Fruit fly (Drosophila melanogaster): Measurements from ENCODE around the gene CG32971.

Gene CG32971

DNA sequence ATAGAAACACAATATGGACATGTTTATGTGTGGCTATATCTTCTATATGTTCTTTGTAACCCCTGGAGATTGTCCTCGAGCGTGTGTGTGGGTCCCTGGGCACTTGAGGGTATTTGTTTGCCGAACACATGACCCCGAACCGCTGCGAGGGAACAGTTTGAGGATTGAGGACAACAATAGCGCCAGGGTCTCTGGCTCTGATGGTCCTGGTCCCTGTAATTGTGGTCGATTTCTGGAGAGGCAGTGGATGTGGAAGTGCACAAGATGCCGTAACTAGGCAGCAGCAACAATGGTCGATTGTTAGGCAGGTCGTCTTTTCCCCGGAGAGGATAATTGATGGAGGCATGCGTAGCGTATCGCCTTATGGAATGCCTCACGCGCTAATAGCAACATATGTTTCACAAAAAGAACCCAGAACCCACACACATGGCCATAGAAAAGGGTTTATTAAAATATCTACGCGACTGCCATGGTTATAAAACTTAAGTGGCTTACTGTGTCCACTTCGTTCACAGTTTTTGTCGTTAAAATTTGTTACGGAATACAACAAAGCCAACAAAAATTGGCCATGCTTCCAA is 9.5 kb upstream of the CG32971 start:
- TF ChIP-seq cnc (optimal IDR thresholded peaks at IDR 0.05) (no peak), CG5204 (GFP tag; optimal IDR thresholded peaks at IDR 0.05) (no peak), Crg-1 (GFP tag; optimal IDR thresholded peaks at IDR 0.05) (no peak), CG11617 (GFP tag; optimal IDR thresholded peaks at IDR 0.05) (no peak), Hr96 (GFP tag; optimal IDR thresholded peaks at IDR 0.05) (no peak), CG33017 (tag; optimal IDR thresholded peaks at IDR 0.05) (no peak)

DNA sequence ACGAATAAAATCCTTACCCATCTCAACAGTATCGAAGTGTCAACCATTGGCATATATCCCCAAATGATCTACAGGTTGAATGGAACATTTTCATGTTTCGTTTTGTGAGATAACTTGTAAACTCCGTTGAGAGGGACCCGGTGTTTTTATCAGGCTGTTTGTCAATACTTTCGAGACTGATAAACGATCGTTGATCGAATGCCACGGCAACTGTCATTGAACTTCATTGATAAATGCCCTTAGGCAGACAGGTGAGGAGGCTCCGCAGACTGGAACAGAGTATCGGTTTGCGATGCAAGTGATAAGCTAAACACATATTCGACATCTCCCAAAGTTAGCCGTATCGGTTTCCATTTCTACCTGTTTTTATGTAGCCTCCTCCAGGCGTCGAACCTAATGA is 6.0 kb upstream of the CG32971 start:
- TF ChIP-seq CG14711 (tag; optimal IDR thresholded peaks at IDR 0.05) (no peak), Hr96 (GFP tag; optimal IDR thresholded peaks at IDR 0.05) (no peak), Clk (GFP tag; optimal IDR thresholded peaks at IDR 0.05) (no peak), toe (GFP tag; optimal IDR thresholded peaks at IDR 0.05) (no peak), CG1620 (GFP tag; optimal IDR thresholded peaks at IDR 0.05) (no peak), tj (GFP tag; optimal IDR thresholded peaks at IDR 0.05) (no peak), cnc (optimal IDR thresholded peaks at IDR 0.05) (no peak), CG5204 (GFP tag; optimal IDR thresholded peaks at IDR 0.05) (no peak), Crg-1 (GFP tag; optimal IDR thresholded peaks at IDR 0.05) (no peak), CG11617 (GFP tag; optimal IDR thresholded peaks at IDR 0.05) (no peak), CG7101 (tag; optimal IDR thresholded peaks at IDR 0.05) (no peak), Mnt (GFP tag; optimal IDR thresholded peaks at IDR 0.05) (no peak), kay (GFP tag; ENCODE audit: borderline replicate concordance) (no peak), CG7045 (GFP tag; optimal IDR thresholded peaks at IDR 0.05) (no peak), pad (GFP tag; optimal IDR thresholded peaks at IDR 0.05) (no peak), bab1 (GFP tag; optimal IDR thresholded peaks at IDR 0.05) (no peak)

DNA sequence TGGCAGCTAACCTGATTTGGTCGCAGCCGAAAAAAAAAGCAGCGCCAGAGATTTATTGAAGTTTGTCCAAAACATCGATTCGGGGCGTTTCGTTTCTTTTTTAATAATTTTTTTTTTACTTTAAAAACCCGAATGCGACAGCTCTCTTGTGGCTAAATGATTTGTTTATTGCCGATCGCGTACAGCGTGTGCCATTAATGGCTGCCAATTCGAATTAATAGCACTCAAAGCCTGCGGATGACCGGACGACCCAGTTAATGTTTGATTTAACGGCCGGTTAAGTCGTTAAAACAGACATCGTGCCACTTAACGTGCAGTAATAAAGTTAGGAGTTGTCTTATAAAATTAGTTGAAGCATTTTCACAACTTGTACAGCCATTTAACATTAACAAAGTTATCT is 3.2 kb upstream of the CG32971 start:
- TF ChIP-seq CG14711 (tag; optimal IDR thresholded peaks at IDR 0.05): no peak
- TF ChIP-seq CG11617 (GFP tag; optimal IDR thresholded peaks at IDR 0.05): no peak
- no peak for TF ChIP-seq CG5204 (GFP tag; optimal IDR thresholded peaks at IDR 0.05)
- TF ChIP-seq CG33017 (tag; optimal IDR thresholded peaks at IDR 0.05): no peak
- TF ChIP-seq ovo (GFP tag; optimal IDR thresholded peaks at IDR 0.05): no peak

DNA sequence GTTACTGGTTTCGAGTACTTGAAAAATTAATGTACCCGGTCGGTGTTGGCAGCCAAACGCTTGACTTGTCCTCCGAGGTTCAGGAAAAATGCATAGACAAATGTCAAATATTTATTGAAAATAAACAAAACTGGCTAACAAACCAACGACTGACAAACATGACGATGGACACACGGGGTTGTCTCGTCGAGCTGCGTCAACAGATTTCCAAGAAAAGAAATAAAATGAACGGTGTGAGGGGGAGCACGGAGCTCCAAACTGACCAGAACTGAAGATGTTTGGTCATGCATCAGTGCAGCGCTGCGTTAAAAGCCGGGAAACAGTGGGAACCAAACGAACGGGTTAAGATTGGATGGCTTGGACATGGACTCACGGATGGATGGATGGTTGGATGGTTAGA is 1.1 kb upstream of the CG32971 start:
- TF ChIP-seq CG7045 (GFP tag; optimal IDR thresholded peaks at IDR 0.05) (no peak), toe (GFP tag; optimal IDR thresholded peaks at IDR 0.05) (no peak), cic (GFP tag; optimal IDR thresholded peaks at IDR 0.05) (no peak), CG14711 (tag; optimal IDR thresholded peaks at IDR 0.05) (no peak), tj (GFP tag; optimal IDR thresholded peaks at IDR 0.05) (no peak), bab1 (GFP tag; optimal IDR thresholded peaks at IDR 0.05) (no peak), CG33017 (tag; optimal IDR thresholded peaks at IDR 0.05) (no peak), Crg-1 (GFP tag; optimal IDR thresholded peaks at IDR 0.05) (no peak), Hr96 (GFP tag; optimal IDR thresholded peaks at IDR 0.05) (no peak), CG1620 (GFP tag; optimal IDR thresholded peaks at IDR 0.05) (no peak), CG5204 (GFP tag; optimal IDR thresholded peaks at IDR 0.05) (no peak)

DNA sequence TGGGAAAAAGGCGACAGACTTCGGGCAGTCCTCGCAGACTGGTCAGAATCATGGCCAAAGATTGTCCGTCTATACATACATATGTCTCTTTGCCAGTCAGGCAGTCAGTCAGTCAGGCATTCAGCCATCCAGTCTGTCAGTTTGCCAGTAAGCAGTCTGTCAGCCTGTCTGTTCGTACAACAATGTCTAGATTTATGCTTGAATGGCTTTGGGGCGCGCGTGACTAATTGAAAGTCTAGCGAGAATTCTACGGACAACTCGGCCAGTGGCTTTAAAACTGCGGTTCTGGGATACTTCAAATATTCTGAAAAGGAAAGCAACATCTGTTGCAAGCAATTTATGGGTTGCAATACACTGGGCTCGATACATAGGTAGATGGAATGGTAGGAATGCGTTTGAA is 6.2 kb downstream of the CG32971 start:
- TF ChIP-seq Clk (GFP tag; optimal IDR thresholded peaks at IDR 0.05) (no peak), CG7045 (GFP tag; optimal IDR thresholded peaks at IDR 0.05) (no peak), tj (GFP tag; optimal IDR thresholded peaks at IDR 0.05) (no peak), Hr96 (GFP tag; optimal IDR thresholded peaks at IDR 0.05) (no peak), CG33017 (tag; optimal IDR thresholded peaks at IDR 0.05) (no peak), cnc (optimal IDR thresholded peaks at IDR 0.05) (no peak), CG11617 (GFP tag; optimal IDR thresholded peaks at IDR 0.05) (no peak), CG12768 (GFP tag; optimal IDR thresholded peaks at IDR 0.05) (no peak)

DNA sequence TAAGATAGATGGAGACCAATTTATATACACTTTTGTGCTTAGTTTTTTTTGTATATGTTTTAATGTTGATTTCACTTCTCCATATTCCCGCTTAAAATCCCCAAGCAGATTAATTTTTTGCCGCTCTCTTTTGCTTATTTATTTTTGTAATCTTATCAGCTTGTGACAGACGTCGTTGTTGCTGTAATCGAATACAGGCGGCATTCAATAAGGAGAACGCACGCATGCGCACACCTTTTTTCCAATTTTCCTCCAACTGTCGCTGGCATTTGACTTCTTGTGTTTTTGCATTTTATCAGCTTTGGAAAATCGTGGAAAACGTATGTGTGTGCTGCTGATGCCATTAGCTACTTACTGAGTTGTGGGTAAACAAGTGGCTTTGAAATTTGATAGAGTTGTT is 10.0 kb downstream of the CG32971 start:
- TF ChIP-seq cic (GFP tag; optimal IDR thresholded peaks at IDR 0.05): no peak
- peak; percentile 27 for TF ChIP-seq kay (GFP tag; ENCODE audit: borderline replicate concordance)

DNA sequence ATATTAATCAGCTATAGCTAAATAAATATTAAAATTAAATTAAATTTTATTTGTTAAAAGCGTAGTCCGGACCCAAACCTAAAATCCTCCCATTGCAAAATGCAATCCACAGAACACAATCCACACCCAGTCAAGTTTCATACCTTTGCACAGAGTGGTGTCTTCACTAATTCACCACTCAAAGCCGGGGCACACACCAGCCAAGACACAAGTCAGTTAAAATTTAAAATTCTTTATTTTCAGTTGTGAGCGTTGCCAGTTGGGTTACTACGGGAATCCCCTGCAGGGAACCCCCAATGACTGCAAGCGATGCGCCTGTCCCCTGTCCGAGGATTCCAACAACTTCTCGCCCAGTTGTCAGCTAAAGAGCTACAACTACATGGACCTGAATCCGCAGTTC is 13.3 kb downstream of the CG32971 start:
- no peak for TF ChIP-seq CG5204 (GFP tag; optimal IDR thresholded peaks at IDR 0.05)
- TF ChIP-seq ovo (GFP tag; optimal IDR thresholded peaks at IDR 0.05): no peak
- no peak for TF ChIP-seq Hr96 (GFP tag; optimal IDR thresholded peaks at IDR 0.05)

DNA sequence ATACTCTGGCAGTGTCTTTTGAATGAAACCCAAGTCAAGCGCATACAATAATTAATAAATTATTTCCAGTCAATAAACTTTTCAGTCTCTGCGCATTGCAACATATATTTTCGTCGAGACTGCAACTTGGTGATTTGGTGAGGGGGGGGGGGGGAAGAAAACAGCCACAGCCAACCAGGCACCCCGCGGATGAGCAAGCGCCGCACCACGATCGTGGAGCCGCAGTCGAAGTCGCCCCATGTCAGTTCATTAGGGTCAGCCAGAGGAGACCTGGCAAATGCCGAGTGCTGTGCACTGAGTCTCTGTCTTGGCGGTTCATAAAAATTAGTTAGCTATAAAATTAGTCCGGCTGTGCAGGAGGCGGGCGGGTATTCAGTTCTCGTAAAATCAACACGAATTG is 18.1 kb downstream of the CG32971 start:
- TF ChIP-seq cic (GFP tag; optimal IDR thresholded peaks at IDR 0.05): no peak

DNA sequence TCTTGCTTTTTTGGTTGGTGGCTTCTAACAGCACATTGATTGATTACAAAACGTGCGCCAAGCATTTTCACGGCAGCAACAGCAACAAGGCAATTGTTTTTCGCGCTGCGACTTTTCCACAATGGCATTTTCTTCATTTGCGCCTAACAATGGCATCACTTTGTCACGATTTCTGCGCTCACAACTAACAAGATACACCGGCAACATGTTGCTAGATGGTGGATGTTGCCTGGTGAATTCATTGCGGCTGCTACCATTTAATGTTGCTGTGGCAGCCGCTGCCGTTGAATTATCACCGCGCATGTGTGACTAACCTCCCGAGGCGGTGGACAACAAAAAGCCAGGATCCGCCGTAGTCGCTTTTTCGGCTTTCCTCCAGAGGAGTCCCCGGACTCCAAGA is 19.3 kb downstream of the CG32971 start:
- no peak for TF ChIP-seq bab1 (GFP tag; optimal IDR thresholded peaks at IDR 0.05)
- TF ChIP-seq CG7045 (GFP tag; optimal IDR thresholded peaks at IDR 0.05): no peak
- no peak for TF ChIP-seq CG12768 (GFP tag; optimal IDR thresholded peaks at IDR 0.05)
- no peak for TF ChIP-seq cnc (optimal IDR thresholded peaks at IDR 0.05)
- no peak for TF ChIP-seq toe (GFP tag; optimal IDR thresholded peaks at IDR 0.05)
- TF ChIP-seq tj (GFP tag; optimal IDR thresholded peaks at IDR 0.05): no peak
- TF ChIP-seq Mnt (GFP tag; optimal IDR thresholded peaks at IDR 0.05): no peak
- no peak for TF ChIP-seq cic (GFP tag; optimal IDR thresholded peaks at IDR 0.05)
- TF ChIP-seq CG11617 (GFP tag; optimal IDR thresholded peaks at IDR 0.05): no peak
- TF ChIP-seq CG1620 (GFP tag; optimal IDR thresholded peaks at IDR 0.05): no peak
- no peak for TF ChIP-seq CG14711 (tag; optimal IDR thresholded peaks at IDR 0.05)
- TF ChIP-seq CG7101 (tag; optimal IDR thresholded peaks at IDR 0.05): no peak
- TF ChIP-seq Clk (GFP tag; optimal IDR thresholded peaks at IDR 0.05): no peak
- no peak for TF ChIP-seq ovo (GFP tag; optimal IDR thresholded peaks at IDR 0.05)
- no peak for TF ChIP-seq Hr96 (GFP tag; optimal IDR thresholded peaks at IDR 0.05)
- TF ChIP-seq CG33017 (tag; optimal IDR thresholded peaks at IDR 0.05): no peak
- TF ChIP-seq pad (GFP tag; optimal IDR thresholded peaks at IDR 0.05): no peak
- no peak for TF ChIP-seq Crg-1 (GFP tag; optimal IDR thresholded peaks at IDR 0.05)
- TF ChIP-seq CG5204 (GFP tag; optimal IDR thresholded peaks at IDR 0.05): no peak

Measured in whole organism, adult.